Fruit fly (Drosophila melanogaster): ENCODE data around the gene Clamp.

dm6 chr2L:22142696-22143176 lies 26.2 kb downstream of the Clamp start:
- TF ChIP-seq CG9705 (GFP tag; optimal IDR thresholded peaks at IDR 0.05) (no peak), dl (GFP tag; optimal IDR thresholded peaks at IDR 0.05; ENCODE audit: insufficient read depth in 1 of 2, partially characterized antibody in 2 of 2) (no peak), woc (GFP tag; optimal IDR thresholded peaks at IDR 0.05) (no peak), h (GFP tag; optimal IDR thresholded peaks at IDR 0.05) (no peak), br (GFP tag; optimal IDR thresholded peaks at IDR 0.05) (no peak)
